Worm (Caenorhabditis elegans) whole organism, late embryonic: Measurements from ENCODE around the gene pqn-70.

Experiments used
- C38D4.7 ChIP-seq: fragments of 200-800 bp; sonication (Bioruptor generic); optimal IDR thresholded peaks from 2 replicates; lab custom pipeline; 2018; ENCODE audit warnings: mild to moderate bottlenecking, missing genetic modification characterization, moderate library complexity, missing compliant biosample characterization
- K09A11.1 ChIP-seq: sonication (generic microtip); optimal IDR thresholded peaks from 2 replicates; lab custom pipeline; 2017; ENCODE audit warnings: antibody characterized with exemption, mild to moderate bottlenecking, missing genetic modification characterization, missing compliant biosample characterization; ENCODE audit not compliant: insufficient read depth
- T23F11.4 ChIP-seq: fragments of 200-800 bp; sonication (Bioruptor generic); optimal IDR thresholded peaks from 2 replicates; lab custom pipeline; 2018; ENCODE audit warnings: mild to moderate bottlenecking, missing genetic modification characterization, missing compliant biosample characterization
- Y22D7AL.16 ChIP-seq: sonication (generic microtip); optimal IDR thresholded peaks from 2 replicates; lab custom pipeline; 2016; ENCODE audit warnings: missing genetic modification characterization, missing compliant biosample characterization
- ahr-1 ChIP-seq: sonication (generic microtip); optimal IDR thresholded peaks from 2 replicates; lab custom pipeline; 2016; ENCODE audit warnings: missing genetic modification characterization, missing compliant biosample characterization
- ama-1 ChIP-seq: fragments of 150-350 bp; optimal IDR thresholded peaks from 2 replicates; lab custom pipeline; 2014
- ceh-22 ChIP-seq: sonication (generic microtip); optimal IDR thresholded peaks from 2 replicates; lab custom pipeline; 2017; ENCODE audit warnings: missing biosample characterization, missing genetic modification characterization
- ceh-34 ChIP-seq: sonication (generic microtip); optimal IDR thresholded peaks from 2 replicates; lab custom pipeline; 2016; ENCODE audit warnings: mild to moderate bottlenecking, missing genetic modification characterization, missing compliant biosample characterization
- ceh-45 ChIP-seq: fragments of 200-800 bp; sonication (Bioruptor generic); IDR thresholded peaks from 2 replicates; pipeline ENCODE4 v1.3.6; 2022; ENCODE audit warnings: missing genetic modification reagents, missing genetic modification characterization, missing compliant biosample characterization
- ceh-6 ChIP-seq: fragments of 200-800 bp; sonication (Bioruptor generic); optimal IDR thresholded peaks from 2 replicates; lab custom pipeline; 2018; ENCODE audit warnings: mild to moderate bottlenecking, missing genetic modification characterization, missing compliant biosample characterization
- ceh-9 ChIP-seq: sonication (generic microtip); optimal IDR thresholded peaks from 2 replicates; lab custom pipeline; 2016; ENCODE audit warnings: mild to moderate bottlenecking, missing genetic modification characterization, inconsistent platforms, missing compliant biosample characterization
- dmd-4 ChIP-seq: sonication (generic microtip); optimal IDR thresholded peaks from 2 replicates; lab custom pipeline; 2016; ENCODE audit warnings: borderline replicate concordance, missing genetic modification characterization, missing compliant biosample characterization
- dve-1 ChIP-seq: sonication (generic microtip); optimal IDR thresholded peaks from 2 replicates; lab custom pipeline; 2017; ENCODE audit warnings: antibody characterized with exemption, mild to moderate bottlenecking, missing genetic modification characterization, missing compliant biosample characterization
- elt-2 ChIP-seq: sonication (generic microtip); optimal IDR thresholded peaks from 2 replicates; lab custom pipeline; 2016; ENCODE audit warnings: missing genetic modification reagents, missing genetic modification characterization, missing compliant biosample characterization
- elt-4 ChIP-seq: sonication (generic microtip); optimal IDR thresholded peaks from 2 replicates; lab custom pipeline; 2016; ENCODE audit warnings: missing genetic modification characterization, missing compliant biosample characterization
- fax-1 ChIP-seq: sonication (generic microtip); optimal IDR thresholded peaks from 2 replicates; lab custom pipeline; 2016; ENCODE audit warnings: missing genotype, missing genetic modification characterization, missing compliant biosample characterization
- fkh-10 ChIP-seq: fragments of 150-350 bp; optimal IDR thresholded peaks from 2 replicates; lab custom pipeline; 2014; ENCODE audit warnings: missing biosample characterization, missing genetic modification reagents, missing genetic modification characterization
- gmeb-2 ChIP-seq: sonication (generic microtip); optimal IDR thresholded peaks from 2 replicates; lab custom pipeline; 2016; ENCODE audit warnings: missing genetic modification characterization, inconsistent platforms, missing compliant biosample characterization
- hlh-6 ChIP-seq: sonication (generic microtip); optimal IDR thresholded peaks from 2 replicates; lab custom pipeline; 2016; ENCODE audit warnings: missing genotype, missing genetic modification characterization, missing compliant biosample characterization
- hlh-8 ChIP-seq: sonication (generic microtip); optimal IDR thresholded peaks from 2 replicates; lab custom pipeline; 2016; ENCODE audit warnings: missing genotype, missing genetic modification characterization, missing compliant biosample characterization
- lim-6 ChIP-seq: sonication (generic microtip); optimal IDR thresholded peaks from 2 replicates; lab custom pipeline; 2016; ENCODE audit warnings: missing genetic modification characterization, missing compliant biosample characterization
- pag-3 ChIP-seq: sonication (generic microtip); optimal IDR thresholded peaks from 2 replicates; lab custom pipeline; 2016; ENCODE audit warnings: missing compliant biosample characterization, missing genetic modification characterization, borderline replicate concordance
- pha-4 ChIP-seq: fragments of 150-350 bp; optimal IDR thresholded peaks from 2 replicates; lab custom pipeline; 2018; ENCODE audit warnings: missing biosample characterization, missing genetic modification reagents, missing genetic modification characterization
- pqm-1 ChIP-seq: sonication (generic microtip); optimal IDR thresholded peaks from 2 replicates; lab custom pipeline; 2016; ENCODE audit warnings: missing genetic modification characterization, missing compliant biosample characterization
- pros-1 ChIP-seq: fragments of 150-350 bp; optimal IDR thresholded peaks from 2 replicates; lab custom pipeline; 2014; ENCODE audit warnings: missing biosample characterization, missing genetic modification reagents, missing genetic modification characterization
- rnt-1 ChIP-seq: sonication (generic microtip); optimal IDR thresholded peaks from 2 replicates; lab custom pipeline; 2016; ENCODE audit warnings: missing genetic modification characterization, missing compliant biosample characterization
- sox-2 ChIP-seq: fragments of 200-800 bp; sonication (Bioruptor generic); IDR thresholded peaks from 2 replicates; pipeline ENCODE4 v1.3.6; 2022; ENCODE audit warnings: missing genetic modification reagents, missing genetic modification characterization, missing compliant biosample characterization
- syd-9 ChIP-seq: sonication (generic microtip); optimal IDR thresholded peaks from 2 replicates; lab custom pipeline; 2016; ENCODE audit warnings: mild to moderate bottlenecking, missing genetic modification characterization, moderate library complexity, missing compliant biosample characterization
- tbx-2 ChIP-seq: sonication (generic microtip); optimal IDR thresholded peaks from 2 replicates; lab custom pipeline; 2016; ENCODE audit warnings: missing genetic modification characterization, missing compliant biosample characterization
- tbx-7 ChIP-seq: sonication (generic microtip); optimal IDR thresholded peaks from 2 replicates; lab custom pipeline; 2016; ENCODE audit warnings: missing genotype, missing genetic modification characterization, missing compliant biosample characterization
- unc-3 ChIP-seq, 2 experiments: fragments of 200-800 bp in 1 of 2; sonication (Bioruptor generic) in 1 of 2; sonication (generic microtip) in 1 of 2; conservative IDR thresholded peaks in 1 of 2; optimal IDR thresholded peaks in 1 of 2; 2 replicates each; pipeline versions ENCODE4 v1.3.6 to Lab custom; 2016 to 2022; ENCODE audit warnings: missing compliant biosample characterization in 2 of 2, missing genetic modification characterization in 2 of 2, missing genetic modification reagents in 1 of 2
- unc-42 ChIP-seq: sonication (generic microtip); optimal IDR thresholded peaks from 2 replicates; lab custom pipeline; 2016; ENCODE audit warnings: missing genotype, missing genetic modification characterization, missing compliant biosample characterization
- unc-55 ChIP-seq: sonication (generic microtip); optimal IDR thresholded peaks from 2 replicates; lab custom pipeline; 2017; ENCODE audit warnings: missing biosample characterization, missing genetic modification reagents, missing genetic modification characterization
- unc-86 ChIP-seq: sonication (generic microtip); optimal IDR thresholded peaks from 2 replicates; lab custom pipeline; 2016; ENCODE audit warnings: missing genetic modification characterization, missing compliant biosample characterization
- zip-5 ChIP-seq: sonication (generic microtip); optimal IDR thresholded peaks from 2 replicates; lab custom pipeline; 2016; ENCODE audit warnings: missing genetic modification characterization, missing compliant biosample characterization
- ztf-16 ChIP-seq: sonication (generic microtip); optimal IDR thresholded peaks from 2 replicates; lab custom pipeline; 2017; ENCODE audit warnings: missing genetic modification characterization, missing compliant biosample characterization

pqn-70 gene

ce11 chrV:11223698-11224097 lies 4.8 kb downstream of the pqn-70 start:
- TF ChIP-seq zip-5 (no peak), syd-9 (no peak), pha-4 (tag; lab: Kevin White, UChicago) (no peak), tbx-2 (no peak), pros-1 (no peak), lim-6 (no peak), pag-3 (tag; lab: Kevin White, UChicago) (no peak), unc-55 (GFP tag; lab: Kevin White, UChicago) (no peak), tbx-7 (tag; lab: Kevin White, UChicago) (no peak), ceh-45 (GFP tag; lab: Robert Waterston, UW) (no peak), ahr-1 (tag; lab: Kevin White, UChicago) (no peak), hlh-8 (no peak), ceh-34 (tag; lab: Kevin White, UChicago) (no peak), sox-2 (GFP tag; lab: Robert Waterston, UW) (no peak), unc-42 (tag; lab: Kevin White, UChicago) (no peak), unc-3 (GFP tag; conservative IDR thresholded peaks at IDR 0.05; lab: Robert Waterston, UW) (no peak), unc-3 (tag; optimal IDR thresholded peaks at IDR 0.05; lab: Kevin White, UChicago) (no peak), K09A11.1 (tag; lab: Kevin White, UChicago) (no peak)
- TF ChIP-seq, all 69 proteins: peak for 0

ce11 chrV:11220936-11221335 lies 7.6 kb downstream of the pqn-70 start, which contains the start of gene T19B10.2:
Gene T19B10.2 (plus strand): TSS chrV:11221302.
- TF ChIP-seq ama-1 (no peak), hlh-6 (tag; lab: Kevin White, UChicago) (no peak), ceh-6 (GFP tag; lab: Kevin White, UChicago) (no peak), fkh-10 (GFP tag; lab: Kevin White, UChicago) (no peak), sox-2 (GFP tag; lab: Robert Waterston, UW) (no peak), tbx-7 (tag; lab: Kevin White, UChicago) (no peak), ceh-22 (no peak)

- no peak for TF ChIP-seq fax-1 (tag; lab: Kevin White, UChicago)
- TF ChIP-seq syd-9: no peak
- no peak for TF ChIP-seq gmeb-2 (tag; lab: Kevin White, UChicago)
- peak; percentile 24 for TF ChIP-seq elt-2 (tag; lab: Kevin White, UChicago)
Observed at ce11 chrV:11220415-11220814, 8.1 kb downstream of the pqn-70 start.

ce11 chrV:11217394-11217793 lies 11.1 kb downstream of the pqn-70 start, which contains the start of gene cyp-29A2:
Gene cyp-29A2 (plus strand): TSS chrV:11217583.
- TF ChIP-seq rnt-1 (no peak), T23F11.4 (GFP tag; lab: Kevin White, UChicago) (no peak)

ce11 chrV:11216137-11216536 lies 12.4 kb downstream of the pqn-70 start:
- no peak for TF ChIP-seq ceh-9 (tag; lab: Kevin White, UChicago)
- no peak for TF ChIP-seq hlh-6 (tag; lab: Kevin White, UChicago)
- TF ChIP-seq K09A11.1 (tag; lab: Kevin White, UChicago): no peak
- TF ChIP-seq ceh-45 (GFP tag; lab: Robert Waterston, UW): no peak
- no peak for TF ChIP-seq syd-9
- TF ChIP-seq Y22D7AL.16 (tag; lab: Kevin White, UChicago): no peak
- TF ChIP-seq ama-1: no peak
- no peak for TF ChIP-seq dmd-4 (tag; lab: Kevin White, UChicago)
- TF ChIP-seq dve-1 (tag; lab: Kevin White, UChicago): no peak
- TF ChIP-seq pros-1: no peak

ce11 chrV:11214569-11214968 lies 13.9 kb downstream of the pqn-70 start:
- TF ChIP-seq rnt-1 (no peak), C38D4.7 (no peak), pqm-1 (tag; lab: Kevin White, UChicago) (no peak), unc-86 (tag; lab: Kevin White, UChicago) (no peak), sox-2 (GFP tag; lab: Robert Waterston, UW) (no peak), elt-4 (tag; lab: Kevin White, UChicago) (no peak), ztf-16 (no peak)
